Worm (Caenorhabditis elegans): ENCODE data around the gene gst-42.
A peak's percentile ranks its signal among the peaks of the same experiment; 100 is the strongest.

gst-42 gene

ce11 chrX:11726450-11726849 lies 1.3 kb downstream of the gst-42 start:
- no peak for TF ChIP-seq mel-28 (tag; optimal IDR thresholded peaks at IDR 0.05; ENCODE audit: borderline replicate concordance)
- no peak for TF ChIP-seq ztf-22 (GFP tag; optimal IDR thresholded peaks at IDR 0.05)
- no peak for TF ChIP-seq C17E4.6 (GFP tag; IDR thresholded peaks at IDR 0.05)

DNA sequence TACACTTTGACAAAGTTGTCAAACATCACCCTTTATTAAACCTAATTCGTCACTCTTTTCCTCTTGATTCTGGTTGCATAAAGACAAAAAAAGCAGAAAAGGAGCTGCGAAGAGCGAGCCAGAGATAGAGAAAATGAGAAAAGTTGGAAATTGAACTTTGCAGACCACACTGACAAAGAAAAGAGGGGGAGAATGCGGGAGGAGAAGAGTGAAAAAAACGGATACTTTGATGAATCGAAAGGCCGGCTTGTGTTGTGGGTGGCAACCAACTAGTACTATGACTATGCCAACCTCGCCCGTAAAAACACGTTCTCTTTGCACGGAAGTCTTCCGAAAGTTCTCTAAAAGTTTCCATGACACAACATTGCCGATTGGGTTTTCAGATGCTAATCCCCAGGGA lies 2.1 kb downstream of the gst-42 start:
- TF ChIP-seq ekl-4 (GFP tag; IDR thresholded peaks at IDR 0.05), result no peak
- no peak for TF ChIP-seq sdz-38 (tag; optimal IDR thresholded peaks at IDR 0.05)
- TF ChIP-seq egl-18 (GFP tag; IDR thresholded peaks at IDR 0.05), result no peak

ce11 chrX:11723781-11724201 lies 3.9 kb downstream of the gst-42 start, which contains the start of gene D1053.4:
Gene D1053.4 (minus strand): TSS chrX:11723800.
- TF ChIP-seq nhr-80 (tag; optimal IDR thresholded peaks at IDR 0.05), result peak; percentile 81
- TF ChIP-seq nfya-1 (tag; optimal IDR thresholded peaks at IDR 0.05; ENCODE audit: borderline replicate concordance, insufficient read depth), result no peak
- TF ChIP-seq atf-7 (tag; optimal IDR thresholded peaks at IDR 0.05), result no peak
- no peak for TF ChIP-seq hmg-1.2 (GFP tag; IDR thresholded peaks at IDR 0.05)

ce11 chrX:11720058-11720457 lies 7.7 kb downstream of the gst-42 start:
- peak; percentile 5 for TF ChIP-seq nhr-80 (tag; optimal IDR thresholded peaks at IDR 0.05)
- TF ChIP-seq hmg-1.2 (GFP tag; IDR thresholded peaks at IDR 0.05), result no peak

ce11 chrX:11718751-11719150 lies 9.0 kb downstream of the gst-42 start:
- TF ChIP-seq madf-10 (tag; optimal IDR thresholded peaks at IDR 0.05) (no peak), rpc-1 (optimal IDR thresholded peaks at IDR 0.05) (no peak), rpc-1 (tag; optimal IDR thresholded peaks at IDR 0.05) (no peak), lsl-1 (GFP tag; optimal IDR thresholded peaks at IDR 0.05) (no peak), repo-1 (tag; optimal IDR thresholded peaks at IDR 0.05) (no peak), T26A5.8 (tag; optimal IDR thresholded peaks at IDR 0.05) (no peak), F52B5.7 (tag; optimal IDR thresholded peaks at IDR 0.05) (no peak), T07F8.4 (tag; optimal IDR thresholded peaks at IDR 0.05) (no peak), B0261.1 (tag; optimal IDR thresholded peaks at IDR 0.05) (no peak), hrde-1 (tag; optimal IDR thresholded peaks at IDR 0.05; ENCODE audit: borderline replicate concordance) (no peak), ztf-3 (GFP tag; optimal IDR thresholded peaks at IDR 0.05) (no peak)

DNA sequence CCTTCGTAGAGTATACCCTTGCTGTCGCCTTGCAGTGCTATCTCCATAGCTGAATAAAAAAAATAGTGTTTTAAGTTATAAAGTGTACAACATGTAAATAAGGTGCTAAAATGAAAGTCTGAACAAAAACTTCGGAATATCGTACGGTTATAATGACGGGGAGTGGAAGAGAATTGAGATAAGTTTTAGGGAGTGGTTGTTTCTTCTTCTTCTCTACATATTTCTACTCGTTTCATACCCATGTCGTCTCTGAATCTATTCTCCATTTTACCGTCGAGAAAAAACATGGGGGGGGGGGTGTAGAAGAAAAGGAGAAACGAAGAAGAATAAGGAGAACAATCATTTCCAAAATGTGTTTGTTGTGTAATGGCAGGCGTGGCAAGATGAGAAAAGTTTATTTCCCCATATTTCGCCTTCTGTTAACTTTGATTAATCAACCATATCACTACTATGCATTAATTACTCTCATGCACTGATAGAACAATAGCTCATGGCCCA lies 11.2 kb downstream of the gst-42 start, which contains the start of gene C44C10.9:
Gene C44C10.9, minus strand, starts transcription at position 51 of the 498 bp plus-strand sequence.
- TF ChIP-seq ceh-40 (GFP tag; IDR thresholded peaks at IDR 0.05), result no peak
- TF ChIP-seq madf-10 (tag; optimal IDR thresholded peaks at IDR 0.05), result no peak
- no peak for TF ChIP-seq nfya-1 (tag; optimal IDR thresholded peaks at IDR 0.05; ENCODE audit: borderline replicate concordance, insufficient read depth)
- no peak for TF ChIP-seq nhr-80 (tag; optimal IDR thresholded peaks at IDR 0.05)
- no peak for TF ChIP-seq madf-8 (GFP tag; conservative IDR thresholded peaks at IDR 0.05)
- TF ChIP-seq ceh-58 (GFP tag; IDR thresholded peaks at IDR 0.05), result no peak
- TF ChIP-seq aptf-3 (GFP tag; IDR thresholded peaks at IDR 0.05), result no peak

ce11 chrX:11712230-11712853 lies 15.4 kb downstream of the gst-42 start, which contains the start of gene col-180:
Gene col-180 (minus strand): TSS chrX:11712280.
- no peak for TF ChIP-seq ceh-100 (GFP tag; IDR thresholded peaks at IDR 0.05)
- TF ChIP-seq ekl-4 (GFP tag; IDR thresholded peaks at IDR 0.05), result no peak
- no peak for TF ChIP-seq egl-44 (GFP tag; IDR thresholded peaks at IDR 0.05)
- no peak for TF ChIP-seq nhr-90 (tag; optimal IDR thresholded peaks at IDR 0.05)
- TF ChIP-seq F49E8.2 (tag; optimal IDR thresholded peaks at IDR 0.05; ENCODE audit: insufficient read depth), result no peak
- TF ChIP-seq B0019.2 (GFP tag; conservative IDR thresholded peaks at IDR 0.05), result no peak
- TF ChIP-seq F37B4.10 (GFP tag; IDR thresholded peaks at IDR 0.05), result no peak
- no peak for TF ChIP-seq ceh-27 (GFP tag; optimal IDR thresholded peaks at IDR 0.05)
- TF ChIP-seq snpc-4 (GFP tag; optimal IDR thresholded peaks at IDR 0.05), result no peak
- TF ChIP-seq snpc-4 (tag; optimal IDR thresholded peaks at IDR 0.05), result no peak
- TF ChIP-seq dox-1 (GFP tag; IDR thresholded peaks at IDR 0.05), result no peak
- TF ChIP-seq aptf-2 (GFP tag; conservative IDR thresholded peaks at IDR 0.05), result no peak
- TF ChIP-seq repo-1 (tag; optimal IDR thresholded peaks at IDR 0.05), result no peak
- no peak for TF ChIP-seq egrh-3 (GFP tag; IDR thresholded peaks at IDR 0.05)
- no peak for TF ChIP-seq Y56A3A.18 (GFP tag; IDR thresholded peaks at IDR 0.05)

Measured in whole organism, young adult.